Worm (Caenorhabditis elegans) whole organism, mixed stage, embryonic: ENCODE results near the gene C07D8.6.

Experiments
- ces-1 ChIP-seq: fragments of 150-350 bp; optimal IDR thresholded peaks from 2 replicates; lab custom pipeline; 2014; ENCODE audit warnings: missing biosample characterization, missing genetic modification reagents, missing genetic modification characterization
- elt-3 ChIP-seq: fragments of 150-350 bp; optimal IDR thresholded peaks from 2 replicates; lab custom pipeline; 2014; ENCODE audit warnings: missing biosample characterization, missing genetic modification characterization
- hlh-1 ChIP-seq: fragments of 150-350 bp; optimal IDR thresholded peaks from 2 replicates; lab custom pipeline; 2014; ENCODE audit warnings: missing biosample characterization, missing genetic modification reagents, missing genetic modification characterization
- lin-13 ChIP-seq: fragments of 150-350 bp; optimal IDR thresholded peaks from 2 replicates; lab custom pipeline; 2014; ENCODE audit warnings: missing biosample characterization, missing genetic modification characterization
- lsy-2 ChIP-seq: fragments of 150-350 bp; optimal IDR thresholded peaks from 2 replicates; lab custom pipeline; 2014; ENCODE audit warnings: missing biosample characterization, missing genetic modification characterization
- nhr-12 ChIP-seq: fragments of 150-350 bp; optimal IDR thresholded peaks from 2 replicates; lab custom pipeline; 2014; ENCODE audit warnings: missing biosample characterization, missing genetic modification characterization
- nhr-237 ChIP-seq: fragments of 150-350 bp; optimal IDR thresholded peaks from 2 replicates; lab custom pipeline; 2014; ENCODE audit warnings: missing biosample characterization, missing genetic modification characterization
- nhr-28 ChIP-seq: fragments of 150-350 bp; optimal IDR thresholded peaks from 2 replicates; lab custom pipeline; 2014; ENCODE audit warnings: missing biosample characterization, missing genetic modification characterization
- nhr-76 ChIP-seq: sonication (generic microtip); optimal IDR thresholded peaks from 2 replicates; lab custom pipeline; 2017; ENCODE audit warnings: missing biosample characterization, missing genetic modification characterization
- pha-4 ChIP-seq: fragments of 150-350 bp; optimal IDR thresholded peaks from 2 replicates; lab custom pipeline; 2018; ENCODE audit warnings: missing biosample characterization, missing genetic modification reagents, missing genetic modification characterization
- snpc-4 ChIP-seq: fragments of 150-350 bp; optimal IDR thresholded peaks from 2 replicates; lab custom pipeline; 2014; ENCODE audit warnings: missing biosample characterization, missing genetic modification characterization
- unc-39 ChIP-seq: fragments of 150-350 bp; optimal IDR thresholded peaks from 2 replicates; lab custom pipeline; 2014; ENCODE audit warnings: missing biosample characterization, missing genetic modification characterization

ce11 chrX:7291810-7292209, 49.5 kb upstream of the C07D8.6 start, which contains the start of gene lron-7:
- TF ChIP-seq lsy-2 (no peak), unc-39 (no peak), hlh-1 (tag; lab: Kevin White, UChicago) (no peak), lin-13 (tag; lab: Kevin White, UChicago) (no peak), nhr-237 (no peak), snpc-4 (tag; lab: Kevin White, UChicago) (no peak), nhr-28 (tag; lab: Kevin White, UChicago) (no peak), pha-4 (tag; lab: Kevin White, UChicago) (no peak), ces-1 (GFP tag; lab: Kevin White, UChicago) (no peak), nhr-76 (tag; lab: Kevin White, UChicago) (no peak), elt-3 (tag; lab: Kevin White, UChicago) (no peak), nhr-12 (tag; lab: Kevin White, UChicago) (no peak)
